Worm (Caenorhabditis elegans): ENCODE results near the gene grl-26.

The grl-26 gene

DNA sequence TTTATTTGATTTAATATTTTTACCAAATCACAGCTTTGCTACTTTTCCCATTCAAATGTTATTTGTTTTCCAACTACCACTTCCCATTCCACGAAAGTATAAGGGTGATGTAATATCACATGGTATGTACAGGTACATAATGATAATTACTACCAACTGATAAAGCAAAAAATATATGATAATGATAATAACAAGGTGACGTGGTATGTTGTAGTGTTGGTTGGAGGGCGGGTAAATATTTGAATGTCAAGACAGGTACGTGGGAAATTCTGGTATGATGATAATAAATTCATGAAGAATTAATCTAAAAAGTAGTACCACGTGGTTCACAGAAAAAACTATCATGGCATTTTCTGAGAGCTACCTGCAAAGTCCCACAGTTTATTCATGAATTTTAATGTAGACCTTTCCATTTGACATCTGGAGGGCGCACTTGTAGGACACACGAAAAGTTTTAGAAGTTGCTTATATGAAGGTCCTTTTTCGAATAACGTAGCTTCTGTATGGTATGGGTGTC lies 30.7 kb downstream of the grl-26 start (continued):
- no peak for TF ChIP-seq hlh-17 (GFP tag; optimal IDR thresholded peaks at IDR 0.05; ENCODE audit: borderline replicate concordance)
- TF ChIP-seq C04F5.9 (tag; optimal IDR thresholded peaks at IDR 0.05) = no peak
- TF ChIP-seq lin-35 (GFP tag; optimal IDR thresholded peaks at IDR 0.05) = peak in 1 of 2 experiments; percentile 26
- TF ChIP-seq lin-14 (GFP tag; optimal IDR thresholded peaks at IDR 0.05) = no peak
- TF ChIP-seq fkh-8 (tag; optimal IDR thresholded peaks at IDR 0.05) = no peak
- TF ChIP-seq swsn-7 (tag; optimal IDR thresholded peaks at IDR 0.05) = no peak
- peak; percentile 28; the same call in 1 of the 2 replicates for TF ChIP-seq nhr-19 (GFP tag; conservative IDR thresholded peaks at IDR 0.05)
- TF ChIP-seq tbx-2 (tag; optimal IDR thresholded peaks at IDR 0.05) = peak; percentile 9
- no peak for TF ChIP-seq nhr-237 (tag; optimal IDR thresholded peaks at IDR 0.05)
- no peak for TF ChIP-seq mef-2 (tag; optimal IDR thresholded peaks at IDR 0.05)
- TF ChIP-seq ceh-8 (GFP tag; optimal IDR thresholded peaks at IDR 0.05) = no peak
- TF ChIP-seq nhr-84 (tag; optimal IDR thresholded peaks at IDR 0.05) = no peak
- no peak for TF ChIP-seq vab-15 (tag; optimal IDR thresholded peaks at IDR 0.05)
- TF ChIP-seq ztf-4 (tag; optimal IDR thresholded peaks at IDR 0.05) = no peak
- no peak for TF ChIP-seq lin-13 (GFP tag; optimal IDR thresholded peaks at IDR 0.05)
- TF ChIP-seq ama-1 (optimal IDR thresholded peaks at IDR 0.05) = peak; percentile 20
- no peak for TF ChIP-seq nhr-76 (tag; optimal IDR thresholded peaks at IDR 0.05)
- TF ChIP-seq C34B4.2 (tag; optimal IDR thresholded peaks at IDR 0.05) = no peak
- TF ChIP-seq jun-1 (tag; optimal IDR thresholded peaks at IDR 0.05) = peak; percentile 76
- TF ChIP-seq ceh-88 (GFP tag; IDR thresholded peaks at IDR 0.05) = no peak
- TF ChIP-seq mep-1 (tag; optimal IDR thresholded peaks at IDR 0.05) = no peak
- TF ChIP-seq nhr-11 (tag; optimal IDR thresholded peaks at IDR 0.05) = no peak
- TF ChIP-seq elt-3 (tag; optimal IDR thresholded peaks at IDR 0.05) = no peak
- TF ChIP-seq efl-3 (GFP tag; optimal IDR thresholded peaks at IDR 0.05) = no peak
- TF ChIP-seq sox-4 (tag; optimal IDR thresholded peaks at IDR 0.05) = no peak
- TF ChIP-seq hpl-2 (GFP tag; optimal IDR thresholded peaks at IDR 0.05) = peak; percentile 25
- TF ChIP-seq egl-27 (tag; optimal IDR thresholded peaks at IDR 0.05) = no peak
- no peak for TF ChIP-seq lsy-2 (tag; optimal IDR thresholded peaks at IDR 0.05)
- TF ChIP-seq C16A3.4 (tag; optimal IDR thresholded peaks at IDR 0.05) = no peak
- no peak for TF ChIP-seq hlh-4 (tag; optimal IDR thresholded peaks at IDR 0.05)
- no peak for TF ChIP-seq aly-2 (tag; optimal IDR thresholded peaks at IDR 0.05)
- TF ChIP-seq skn-1 (tag; optimal IDR thresholded peaks at IDR 0.05) = no peak
- no peak for TF ChIP-seq snpc-4 (tag; optimal IDR thresholded peaks at IDR 0.05)
- TF ChIP-seq ceh-90 (tag; optimal IDR thresholded peaks at IDR 0.05) = no peak
- no peak for TF ChIP-seq pag-3 (tag; optimal IDR thresholded peaks at IDR 0.05; ENCODE audit: borderline replicate concordance, insufficient read depth)
- TF ChIP-seq lin-39 (tag; optimal IDR thresholded peaks at IDR 0.05) = no peak
- TF ChIP-seq ztf-11 (tag; optimal IDR thresholded peaks at IDR 0.05) = no peak
- no peak for TF ChIP-seq nhr-28 (tag; optimal IDR thresholded peaks at IDR 0.05)
- no peak for TF ChIP-seq sup-37 (GFP tag; optimal IDR thresholded peaks at IDR 0.05)
- TF ChIP-seq dsc-1 (tag; optimal IDR thresholded peaks at IDR 0.05) = no peak
- TF ChIP-seq lin-15B (tag; optimal IDR thresholded peaks at IDR 0.05) = no peak
- no peak for TF ChIP-seq ces-1 (GFP tag; optimal IDR thresholded peaks at IDR 0.05)
- TF ChIP-seq pqm-1 (tag; optimal IDR thresholded peaks at IDR 0.05) = peak; percentile 96

DNA sequence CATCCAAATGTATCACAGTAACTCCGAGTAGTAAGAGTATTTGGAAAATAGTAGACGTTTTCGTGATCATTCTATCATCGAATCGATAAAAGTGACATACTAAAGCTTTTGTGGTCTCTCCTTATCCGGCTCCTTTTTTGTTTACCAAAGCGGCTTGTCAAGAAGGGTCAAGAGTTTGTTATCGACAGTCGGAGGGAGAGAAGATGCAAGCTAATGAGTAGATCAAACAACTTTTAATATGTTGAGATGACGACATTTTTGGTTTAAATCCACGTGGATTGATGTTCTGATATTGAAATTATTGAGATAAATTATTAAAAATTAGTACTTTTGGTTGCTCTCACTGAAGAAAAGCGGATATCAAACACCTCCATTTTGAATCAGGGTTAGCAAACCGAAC lies 31.3 kb downstream of the grl-26 start, which contains the start of gene T21D12.7:
Gene T21D12.7 (minus strand): TSS at position 101 of the 400 bp plus-strand sequence.
- TF ChIP-seq unc-30 (tag; optimal IDR thresholded peaks at IDR 0.05) = no peak
- TF ChIP-seq dpl-1 (GFP tag; optimal IDR thresholded peaks at IDR 0.05) = no peak
- no peak for TF ChIP-seq mdl-1 (tag; optimal IDR thresholded peaks at IDR 0.05)
- no peak for TF ChIP-seq nhr-12 (tag; optimal IDR thresholded peaks at IDR 0.05)
- TF ChIP-seq zip-4 (GFP tag; optimal IDR thresholded peaks at IDR 0.05) = no peak
- TF ChIP-seq C04F5.9 (tag; optimal IDR thresholded peaks at IDR 0.05) = no peak
- TF ChIP-seq ztf-4 (tag; optimal IDR thresholded peaks at IDR 0.05) = no peak
- TF ChIP-seq aly-2 (tag; optimal IDR thresholded peaks at IDR 0.05) = no peak
- TF ChIP-seq sox-4 (tag; optimal IDR thresholded peaks at IDR 0.05) = no peak
- TF ChIP-seq ceh-90 (tag; optimal IDR thresholded peaks at IDR 0.05) = no peak
- no peak for TF ChIP-seq vab-15 (tag; optimal IDR thresholded peaks at IDR 0.05)
- no peak for TF ChIP-seq jun-1 (tag; optimal IDR thresholded peaks at IDR 0.05)
- no peak for TF ChIP-seq ets-5 (GFP tag; IDR thresholded peaks at IDR 0.05)
- no peak for TF ChIP-seq ceh-63 (GFP tag; optimal IDR thresholded peaks at IDR 0.05)
- no peak for TF ChIP-seq lin-39 (tag; optimal IDR thresholded peaks at IDR 0.05)
- TF ChIP-seq unc-130 (tag; optimal IDR thresholded peaks at IDR 0.05) = no peak
- TF ChIP-seq xbp-1 (tag; optimal IDR thresholded peaks at IDR 0.05) = no peak
- no peak for TF ChIP-seq lin-35 (GFP tag; optimal IDR thresholded peaks at IDR 0.05)
- no peak for TF ChIP-seq pqm-1 (tag; optimal IDR thresholded peaks at IDR 0.05)
